Worm (Caenorhabditis elegans): ENCODE measurements around the gene Y39B6A.5.

DNA sequence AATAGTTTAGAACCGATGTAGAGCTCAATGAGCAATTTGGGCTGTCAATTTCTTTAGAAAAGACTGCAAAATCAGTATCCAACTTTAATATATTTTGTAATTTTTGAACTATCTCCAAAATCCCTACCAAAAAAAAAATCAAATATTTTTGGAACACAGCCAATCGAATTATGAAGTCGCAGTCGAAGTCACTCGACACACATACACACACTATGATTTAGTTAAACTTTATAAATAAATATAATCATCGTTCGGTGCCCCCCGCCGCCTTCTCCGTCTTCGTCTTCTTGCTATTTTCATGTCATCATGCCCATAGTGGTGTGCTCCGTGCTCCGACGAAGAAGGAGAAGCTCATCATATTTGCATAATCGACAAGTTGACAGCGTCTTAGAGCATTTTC, 18.4 kb upstream of the Y39B6A.5 start:
- TF ChIP-seq nhr-179 (tag; optimal IDR thresholded peaks at IDR 0.05): no peak
- TF ChIP-seq ccch-3 (GFP tag; optimal IDR thresholded peaks at IDR 0.05): no peak
- TF ChIP-seq nhr-27 (tag; optimal IDR thresholded peaks at IDR 0.05): no peak
- no peak for TF ChIP-seq him-1 (tag; optimal IDR thresholded peaks at IDR 0.05)
- TF ChIP-seq die-1 (tag; optimal IDR thresholded peaks at IDR 0.05): no peak
- TF ChIP-seq F10E7.11 (tag; optimal IDR thresholded peaks at IDR 0.05): no peak
- no peak for TF ChIP-seq F33H1.4 (GFP tag; IDR thresholded peaks at IDR 0.05)
- no peak for TF ChIP-seq egl-18 (GFP tag; IDR thresholded peaks at IDR 0.05)
- no peak for TF ChIP-seq ceh-79 (tag; optimal IDR thresholded peaks at IDR 0.05)
- TF ChIP-seq snpc-4 (GFP tag; optimal IDR thresholded peaks at IDR 0.05): no peak
- TF ChIP-seq snpc-4 (tag; optimal IDR thresholded peaks at IDR 0.05): no peak
- TF ChIP-seq zim-3 (tag; optimal IDR thresholded peaks at IDR 0.05): no peak
- TF ChIP-seq somi-1 (GFP tag; optimal IDR thresholded peaks at IDR 0.05): no peak
- TF ChIP-seq ama-1 (optimal IDR thresholded peaks at IDR 0.05): no peak
- no peak for TF ChIP-seq ama-1 (GFP tag; optimal IDR thresholded peaks at IDR 0.05)
- TF ChIP-seq rpc-1 (optimal IDR thresholded peaks at IDR 0.05): no peak
- no peak for TF ChIP-seq rpc-1 (tag; optimal IDR thresholded peaks at IDR 0.05)
